Fruit fly (Drosophila melanogaster) whole organism, embryonic: ENCODE results near the gene GramD1B.

Source experiments
- CG6683 ChIP-seq: fragments of 200-800 bp; sonication (Bioruptor generic); optimal IDR thresholded peaks from 2 replicates; lab custom pipeline; 2017; ENCODE audit warnings: missing biosample characterization, mild to moderate bottlenecking, missing genetic modification characterization, missing genetic modification reagents
- CG7745 ChIP-seq: fragments of 200-800 bp; sonication (Bioruptor generic); optimal IDR thresholded peaks from 2 replicates; lab custom pipeline; 2018; ENCODE audit warnings: missing biosample characterization, mild to moderate bottlenecking, missing genetic modification characterization, moderate library complexity
- cas ChIP-seq: fragments of 200-800 bp; sonication (Bioruptor generic); IDR thresholded peaks from 2 replicates; pipeline ENCODE4 v1.3.6; 2022; ENCODE audit warnings: missing biosample characterization, missing genetic modification characterization
- sima ChIP-seq: fragments of 200-800 bp; sonication (Bioruptor generic); optimal IDR thresholded peaks from 2 replicates; lab custom pipeline; 2016; ENCODE audit warnings: missing biosample characterization, missing genetic modification characterization

DNA sequence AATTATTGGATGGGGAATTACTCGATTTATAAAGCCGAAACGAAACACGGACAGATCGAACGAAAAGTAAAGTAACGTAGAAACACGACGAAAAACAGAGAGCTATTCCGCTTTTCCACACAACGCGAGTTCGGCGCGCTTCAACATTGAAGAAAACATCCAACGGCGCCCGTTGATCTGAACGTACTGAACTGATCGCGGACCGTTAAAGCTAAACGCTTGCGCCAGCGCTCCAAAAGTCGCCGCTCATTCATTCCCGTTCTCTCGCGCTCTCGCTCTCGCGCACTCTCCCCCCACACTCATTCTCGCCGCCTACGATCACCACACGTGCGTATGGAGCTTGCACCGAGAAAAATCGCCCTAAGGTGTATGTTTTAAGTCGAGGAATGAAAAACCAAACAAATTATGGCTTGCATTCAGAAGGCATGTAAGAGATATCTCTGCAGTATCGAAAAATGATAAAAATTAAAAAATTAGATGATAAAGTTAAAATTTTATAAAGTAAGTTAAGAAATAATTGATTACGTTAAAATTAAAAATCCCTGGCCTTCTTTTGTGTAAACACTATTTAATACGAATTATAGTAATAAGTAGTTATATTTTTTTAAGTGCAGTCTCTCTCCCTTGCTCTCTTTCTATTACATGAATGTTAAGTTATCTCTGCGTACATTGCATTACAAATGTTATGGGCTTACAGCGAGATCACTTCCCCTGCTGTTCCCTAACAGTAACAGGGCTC lies 18.4 kb downstream of the GramD1B start, which contains the start of gene E23:
- TF ChIP-seq CG7745 (tag; lab: Kevin White, UChicago) (peak; percentile 58), sima (GFP tag; lab: Kevin White, UChicago) (peak; percentile 84), cas (peak; percentile 95), CG6683 (GFP tag; lab: Kevin White, UChicago) (peak; percentile 97)
